Worm (Caenorhabditis elegans): ENCODE data around the gene spp-16.
A peak's percentile ranks its signal among the peaks of the same experiment; 100 is the strongest.

spp-16 gene

ce11 chrV:10877808-10878600 lies 23.1 kb downstream of the spp-16 start:
- TF ChIP-seq elt-3 (tag; optimal IDR thresholded peaks at IDR 0.05) (no peak), ztf-4 (tag; optimal IDR thresholded peaks at IDR 0.05) (no peak), gmeb-1 (tag; optimal IDR thresholded peaks at IDR 0.05) (peak; percentile 19), nhr-25 (tag; optimal IDR thresholded peaks at IDR 0.05) (no peak), blmp-1 (tag; optimal IDR thresholded peaks at IDR 0.05; ENCODE audit: insufficient read depth) (peak; percentile 42), nhr-10 (tag; optimal IDR thresholded peaks at IDR 0.05) (no peak), C34F6.9 (tag; optimal IDR thresholded peaks at IDR 0.05) (peak; percentile 1), fos-1 (tag; optimal IDR thresholded peaks at IDR 0.05) (peak; percentile 86), nhr-129 (tag; optimal IDR thresholded peaks at IDR 0.05) (peak; percentile 13), F13H6.1 (tag; optimal IDR thresholded peaks at IDR 0.05) (peak; percentile 6), lsy-2 (tag; optimal IDR thresholded peaks at IDR 0.05) (peak in 1 of 2 experiments; percentile 7), nhr-21 (tag; optimal IDR thresholded peaks at IDR 0.05) (peak; percentile 9), sma-9 (GFP tag; optimal IDR thresholded peaks at IDR 0.05) (peak; percentile 71), sma-9 (tag; optimal IDR thresholded peaks at IDR 0.05) (no peak), alr-1 (tag; optimal IDR thresholded peaks at IDR 0.05) (no peak), dmd-4 (tag; optimal IDR thresholded peaks at IDR 0.05) (no peak), ztf-11 (tag; optimal IDR thresholded peaks at IDR 0.05) (no peak), sma-3 (GFP tag; optimal IDR thresholded peaks at IDR 0.05) (peak; percentile 12), elt-1 (tag; optimal IDR thresholded peaks at IDR 0.05) (no peak)

ce11 chrV:10876512-10876911 lies 24.6 kb downstream of the spp-16 start:
- TF ChIP-seq lin-13 (GFP tag; optimal IDR thresholded peaks at IDR 0.05) (peak; percentile 7), nhr-6 (tag; optimal IDR thresholded peaks at IDR 0.05) (no peak), sma-9 (GFP tag; optimal IDR thresholded peaks at IDR 0.05) (peak; percentile 60), sma-9 (tag; optimal IDR thresholded peaks at IDR 0.05) (no peak), crh-2 (tag; optimal IDR thresholded peaks at IDR 0.05) (peak; percentile 17), C34F6.9 (tag; optimal IDR thresholded peaks at IDR 0.05) (peak; percentile 32), lsy-2 (tag; optimal IDR thresholded peaks at IDR 0.05) (peak in 1 of 2 experiments; percentile 11), nhr-77 (tag; optimal IDR thresholded peaks at IDR 0.05) (no peak), ama-1 (optimal IDR thresholded peaks at IDR 0.05) (no peak)

- TF ChIP-seq unc-39 (tag; optimal IDR thresholded peaks at IDR 0.05) (no peak), sma-9 (GFP tag; optimal IDR thresholded peaks at IDR 0.05) (peak; percentile 52), sma-9 (tag; optimal IDR thresholded peaks at IDR 0.05) (no peak), nhr-129 (tag; optimal IDR thresholded peaks at IDR 0.05) (no peak), ama-1 (optimal IDR thresholded peaks at IDR 0.05) (no peak), blmp-1 (tag; optimal IDR thresholded peaks at IDR 0.05; ENCODE audit: insufficient read depth) (no peak), elt-3 (tag; optimal IDR thresholded peaks at IDR 0.05) (no peak), nhr-25 (tag; optimal IDR thresholded peaks at IDR 0.05) (no peak), nhr-10 (tag; optimal IDR thresholded peaks at IDR 0.05) (no peak), Y55F3AM.14 (GFP tag; optimal IDR thresholded peaks at IDR 0.05) (no peak), alr-1 (tag; optimal IDR thresholded peaks at IDR 0.05) (no peak), lin-11 (tag; optimal IDR thresholded peaks at IDR 0.05) (no peak), mdl-1 (tag; optimal IDR thresholded peaks at IDR 0.05) (peak in 1 of 2 experiments; percentile 51), ceh-82 (tag; optimal IDR thresholded peaks at IDR 0.05) (no peak), nhr-23 (tag; optimal IDR thresholded peaks at IDR 0.05) (no peak), unc-62 (GFP tag; optimal IDR thresholded peaks at IDR 0.05) (no peak), snpc-4 (tag; optimal IDR thresholded peaks at IDR 0.05) (no peak), ztf-11 (tag; optimal IDR thresholded peaks at IDR 0.05) (no peak), aly-2 (tag; optimal IDR thresholded peaks at IDR 0.05) (no peak), elt-1 (tag; optimal IDR thresholded peaks at IDR 0.05) (no peak), sem-4 (tag; optimal IDR thresholded peaks at IDR 0.05) (peak; percentile 44), nhr-12 (tag; optimal IDR thresholded peaks at IDR 0.05) (no peak), ztf-1 (GFP tag; conservative IDR thresholded peaks at IDR 0.05) (no peak), egl-27 (tag; optimal IDR thresholded peaks at IDR 0.05) (no peak), zag-1 (tag; optimal IDR thresholded peaks at IDR 0.05) (peak; percentile 10), nhr-237 (tag; optimal IDR thresholded peaks at IDR 0.05) (no peak), ZK546.5 (tag; optimal IDR thresholded peaks at IDR 0.05) (no peak), unc-55 (GFP tag; optimal IDR thresholded peaks at IDR 0.05) (no peak), sma-3 (GFP tag; optimal IDR thresholded peaks at IDR 0.05) (no peak), mbf-1 (tag; optimal IDR thresholded peaks at IDR 0.05) (no peak), skn-1 (tag; optimal IDR thresholded peaks at IDR 0.05) (no peak), fos-1 (tag; optimal IDR thresholded peaks at IDR 0.05) (no peak), gmeb-1 (tag; optimal IDR thresholded peaks at IDR 0.05) (no peak), F13H6.1 (tag; optimal IDR thresholded peaks at IDR 0.05) (peak; percentile 15), lsy-2 (tag; optimal IDR thresholded peaks at IDR 0.05) (peak in 1 of 2 experiments; percentile 7), crh-2 (tag; optimal IDR thresholded peaks at IDR 0.05) (no peak), R02D3.7 (tag; optimal IDR thresholded peaks at IDR 0.05) (no peak), nhr-11 (tag; optimal IDR thresholded peaks at IDR 0.05) (no peak), C34F6.9 (tag; optimal IDR thresholded peaks at IDR 0.05) (no peak), mab-5 (tag; optimal IDR thresholded peaks at IDR 0.05) (no peak)
Observed at ce11 chrV:10874938-10875599, 26.0 kb downstream of the spp-16 start.
